Fruit fly (Drosophila melanogaster): Measurements from ENCODE around the gene CG13901.
A peak's percentile ranks its signal among the peaks of the same experiment; 100 is the strongest.

Gene CG13901

DNA sequence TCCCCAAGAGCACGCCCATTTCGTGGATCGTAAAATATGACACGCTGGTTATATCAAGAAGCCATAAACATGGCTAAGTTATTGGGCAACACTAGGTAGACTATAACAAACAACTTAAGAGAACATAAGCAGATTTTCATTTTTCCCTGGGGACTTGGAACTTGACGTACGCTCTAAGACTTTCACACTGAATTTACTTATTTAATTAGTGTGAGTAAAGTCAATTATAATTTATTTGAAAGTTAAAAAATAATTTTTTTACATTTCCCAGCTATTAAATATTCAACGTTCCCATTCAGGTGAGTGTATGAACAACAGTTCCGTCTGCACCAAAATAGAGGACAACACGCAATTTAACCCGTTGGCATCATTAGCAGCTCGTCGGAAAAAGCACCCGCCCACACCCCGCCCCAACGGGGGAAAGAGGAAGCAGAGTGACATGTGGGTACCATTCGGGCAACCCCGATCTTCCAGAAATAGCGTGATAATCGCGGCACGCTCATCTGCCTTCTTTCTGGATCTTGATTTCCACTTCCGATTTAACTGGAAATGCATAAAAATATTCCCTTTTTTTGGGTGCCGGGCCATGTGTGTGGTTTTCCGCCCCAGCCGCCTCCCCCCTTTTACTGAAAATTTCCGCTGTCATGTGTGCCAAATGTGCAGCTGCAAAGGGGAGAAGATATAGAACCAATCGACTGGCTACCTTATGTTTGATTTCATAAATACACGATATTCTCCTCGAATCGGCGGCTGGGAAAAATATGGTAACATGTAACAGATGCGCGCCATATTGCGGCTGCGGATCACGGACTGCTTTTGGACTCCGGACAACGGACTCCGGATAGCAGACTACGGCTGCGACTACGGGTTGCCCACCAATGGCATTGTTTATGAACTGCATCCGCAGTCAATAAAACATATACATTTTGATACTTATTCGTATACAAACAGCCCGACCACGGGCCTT is 22.1 kb downstream of the CG13901 start (continued):
- TF ChIP-seq Atf3 (GFP tag; optimal IDR thresholded peaks at IDR 0.05), result no peak
- TF ChIP-seq CG4617 (GFP tag; optimal IDR thresholded peaks at IDR 0.05; ENCODE audit: borderline replicate concordance), result no peak
- TF ChIP-seq CG4854 (GFP tag; optimal IDR thresholded peaks at IDR 0.05), result no peak
- no peak for TF ChIP-seq CG12299 (tag; optimal IDR thresholded peaks at IDR 0.05)
- peak; percentile 57 for TF ChIP-seq CG2678 (tag; optimal IDR thresholded peaks at IDR 0.05)
- TF ChIP-seq slou (GFP tag; optimal IDR thresholded peaks at IDR 0.05), result no peak
- peak; percentile 73 for TF ChIP-seq Med (GFP tag)
- no peak for TF ChIP-seq ems (GFP tag; optimal IDR thresholded peaks at IDR 0.05)
- no peak for TF ChIP-seq HHEX (GFP tag; optimal IDR thresholded peaks at IDR 0.05)
- no peak for TF ChIP-seq CG5245 (GFP tag; optimal IDR thresholded peaks at IDR 0.05)
- TF ChIP-seq sens (GFP tag), result no peak
- TF ChIP-seq CG31388 (GFP tag; optimal IDR thresholded peaks at IDR 0.05), result no peak
- TF ChIP-seq CG11085 (GFP tag; IDR thresholded peaks at IDR 0.05), result no peak
- TF ChIP-seq sisA (GFP tag; IDR thresholded peaks at IDR 0.05), result no peak
- TF ChIP-seq Sox102F (GFP tag; optimal IDR thresholded peaks at IDR 0.05), result peak; percentile 64
- TF ChIP-seq CG11723 (GFP tag; optimal IDR thresholded peaks at IDR 0.05), result no peak
- no peak for TF ChIP-seq pho (GFP tag; optimal IDR thresholded peaks at IDR 0.05)
- no peak for TF ChIP-seq ab (GFP tag; optimal IDR thresholded peaks at IDR 0.05)
- TF ChIP-seq run (tag; optimal IDR thresholded peaks at IDR 0.05), result no peak
- peak; percentile 57 for TF ChIP-seq CG17328 (GFP tag; IDR thresholded peaks at IDR 0.05)
- peak; percentile 34; the same call in 1 of the 3 replicates for TF ChIP-seq CG34422 (GFP tag; IDR thresholded peaks at IDR 0.05)
- no peak for TF ChIP-seq Hmr (GFP tag; optimal IDR thresholded peaks at IDR 0.05)
- TF ChIP-seq gcm (GFP tag; optimal IDR thresholded peaks at IDR 0.05), result no peak
- TF ChIP-seq Blimp-1 (GFP tag; optimal IDR thresholded peaks at IDR 0.05), result peak; percentile 61
- no peak for TF ChIP-seq CG33557 (GFP tag; optimal IDR thresholded peaks at IDR 0.05)
- TF ChIP-seq CG6272 (GFP tag; IDR thresholded peaks at IDR 0.05), result no peak
- TF ChIP-seq bigmax (GFP tag; optimal IDR thresholded peaks at IDR 0.05), result no peak
- peak; percentile 72 for TF ChIP-seq CG32772 (GFP tag; IDR thresholded peaks at IDR 0.05)
- TF ChIP-seq Meics (GFP tag; optimal IDR thresholded peaks at IDR 0.05), result no peak
- no peak for TF ChIP-seq fru (optimal IDR thresholded peaks at IDR 0.05)
- peak; percentile 32 for TF ChIP-seq PHDP (tag; optimal IDR thresholded peaks at IDR 0.05)
- no peak for TF ChIP-seq emc (GFP tag; optimal IDR thresholded peaks at IDR 0.05)
- TF ChIP-seq CG9727 (GFP tag; optimal IDR thresholded peaks at IDR 0.05), result no peak
- TF ChIP-seq CG3995 (GFP tag; optimal IDR thresholded peaks at IDR 0.05), result no peak
- no peak for TF ChIP-seq CG12744 (GFP tag; optimal IDR thresholded peaks at IDR 0.05)
- TF ChIP-seq CG16815 (GFP tag; optimal IDR thresholded peaks at IDR 0.05), result no peak
- no peak for TF ChIP-seq CG13624 (GFP tag; optimal IDR thresholded peaks at IDR 0.05)
- no peak for TF ChIP-seq shn (GFP tag; optimal IDR thresholded peaks at IDR 0.05)
- no peak for TF ChIP-seq YL-1 (GFP tag; optimal IDR thresholded peaks at IDR 0.05)
- TF ChIP-seq tap (tag; optimal IDR thresholded peaks at IDR 0.05), result peak; percentile 38
- TF ChIP-seq Dll (GFP tag; IDR thresholded peaks at IDR 0.05; ENCODE audit: partially characterized antibody), result no peak
- no peak for TF ChIP-seq pum (GFP tag; optimal IDR thresholded peaks at IDR 0.05)
- TF ChIP-seq CG15514 (GFP tag; optimal IDR thresholded peaks at IDR 0.05), result no peak
- TF ChIP-seq Abd-B (GFP tag; optimal IDR thresholded peaks at IDR 0.05), result no peak
- no peak for TF ChIP-seq CG14667 (GFP tag; IDR thresholded peaks at IDR 0.05)
- no peak for TF ChIP-seq Camta (GFP tag; optimal IDR thresholded peaks at IDR 0.05)
- TF ChIP-seq HmgD (GFP tag; optimal IDR thresholded peaks at IDR 0.05), result no peak
- no peak for TF ChIP-seq CG17802 (tag; optimal IDR thresholded peaks at IDR 0.05)
- TF ChIP-seq Dp (GFP tag; optimal IDR thresholded peaks at IDR 0.05), result no peak
- TF ChIP-seq gsb-n (tag; optimal IDR thresholded peaks at IDR 0.05), result no peak

Measured in whole organism, embryonic.